Worm (Caenorhabditis elegans): Measurements from ENCODE around the gene vav-1.

The vav-1 gene

DNA sequence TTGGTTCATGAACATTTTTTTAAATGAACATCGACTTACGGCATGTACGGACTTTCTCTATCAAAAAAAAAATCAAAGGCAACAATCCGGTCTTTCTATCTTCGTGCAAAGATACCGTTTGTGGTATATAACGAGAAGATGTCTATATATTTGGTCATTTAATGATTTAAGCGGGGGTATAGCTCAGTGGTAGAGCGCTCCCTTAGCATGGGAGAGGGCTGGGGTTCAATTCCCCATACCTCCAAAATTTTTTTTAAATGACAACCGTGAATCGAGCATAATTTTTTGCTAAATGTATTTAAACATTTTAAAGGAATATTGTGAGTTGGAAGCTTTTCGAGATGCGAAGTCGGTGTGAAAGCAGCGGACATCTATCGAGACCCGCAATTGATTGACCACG lies 6.8 kb upstream of the vav-1 start:
- TF ChIP-seq ces-1 (GFP tag; optimal IDR thresholded peaks at IDR 0.05) (no peak), pqm-1 (tag; optimal IDR thresholded peaks at IDR 0.05) (no peak), hif-1 (tag; optimal IDR thresholded peaks at IDR 0.05) (no peak), dpl-1 (GFP tag; optimal IDR thresholded peaks at IDR 0.05) (no peak), tra-1 (GFP tag; IDR thresholded peaks at IDR 0.05) (peak; percentile 64), F26F4.8 (GFP tag; conservative IDR thresholded peaks at IDR 0.05) (peak; percentile 69; the same call in 1 of the 2 replicates), D1046.2 (GFP tag; IDR thresholded peaks at IDR 0.05) (no peak), ceh-28 (tag; optimal IDR thresholded peaks at IDR 0.05) (no peak), egl-27 (tag; optimal IDR thresholded peaks at IDR 0.05) (no peak), unc-39 (tag; optimal IDR thresholded peaks at IDR 0.05) (no peak), zfp-3 (GFP tag; conservative IDR thresholded peaks at IDR 0.05) (0 out of 2 replicates have a peak, but pooled peaks have one; percentile 19), T26A8.4 (GFP tag; IDR thresholded peaks at IDR 0.05) (no peak; the same call in none of the 2 replicates), daf-16 (GFP tag; optimal IDR thresholded peaks at IDR 0.05) (peak in 1 of 2 experiments; percentile 85), daf-16 (tag; optimal IDR thresholded peaks at IDR 0.05) (no peak), unc-62 (GFP tag; optimal IDR thresholded peaks at IDR 0.05 in 1 of 2) (no peak), unc-62 (tag; optimal IDR thresholded peaks at IDR 0.05) (no peak), arid-1 (GFP tag; conservative IDR thresholded peaks at IDR 0.05) (peak; percentile 73), Y105C5A.15 (GFP tag; IDR thresholded peaks at IDR 0.05) (0 out of 2 replicates have a peak, but pooled peaks have one; percentile 69), mxl-3 (GFP tag; optimal IDR thresholded peaks at IDR 0.05) (no peak), F10B5.3 (tag; optimal IDR thresholded peaks at IDR 0.05) (no peak), mes-2 (tag; optimal IDR thresholded peaks at IDR 0.05; ENCODE audit: poor library complexity, severe bottlenecking) (peak; percentile 62), nhr-6 (tag; optimal IDR thresholded peaks at IDR 0.05) (no peak), spr-1 (tag; optimal IDR thresholded peaks at IDR 0.05) (peak; percentile 26), zip-2 (tag; optimal IDR thresholded peaks at IDR 0.05) (no peak), ceh-62 (tag; optimal IDR thresholded peaks at IDR 0.05) (no peak), attf-4 (tag; optimal IDR thresholded peaks at IDR 0.05) (no peak), mdl-1 (tag; optimal IDR thresholded peaks at IDR 0.05) (no peak), ama-1 (optimal IDR thresholded peaks at IDR 0.05) (no peak), pha-4 (GFP tag; IDR thresholded peaks at IDR 0.05) (peak; percentile 78; the same call in 1 of the 2 replicates), pha-4 (tag; optimal IDR thresholded peaks at IDR 0.05) (no peak), dmd-9 (GFP tag; IDR thresholded peaks at IDR 0.05) (no peak), ZK337.2 (GFP tag; IDR thresholded peaks at IDR 0.05) (peak; percentile 56; the same call in 1 of the 2 replicates), ZK546.5 (tag; optimal IDR thresholded peaks at IDR 0.05) (no peak), hlh-11 (tag; optimal IDR thresholded peaks at IDR 0.05) (peak; percentile 11), ceh-20 (GFP tag; IDR thresholded peaks at IDR 0.05) (no peak), aha-1 (tag) (no peak), dve-1 (tag; optimal IDR thresholded peaks at IDR 0.05; ENCODE audit: insufficient read depth) (no peak), mep-1 (tag; optimal IDR thresholded peaks at IDR 0.05) (no peak), nhr-11 (tag; optimal IDR thresholded peaks at IDR 0.05) (no peak), ceh-44 (GFP tag; IDR thresholded peaks at IDR 0.05) (no peak), nhr-48 (tag; optimal IDR thresholded peaks at IDR 0.05) (peak; percentile 19), lin-29 (GFP tag; IDR thresholded peaks at IDR 0.05) (no peak), nhr-76 (tag; optimal IDR thresholded peaks at IDR 0.05) (no peak), nhr-77 (tag; optimal IDR thresholded peaks at IDR 0.05) (no peak), nhr-10 (tag; optimal IDR thresholded peaks at IDR 0.05) (no peak), nhr-42 (GFP tag; IDR thresholded peaks at IDR 0.05) (no peak), egl-43 (GFP tag; IDR thresholded peaks at IDR 0.05) (peak; percentile 91), fkh-10 (GFP tag; optimal IDR thresholded peaks at IDR 0.05) (no peak), mxl-2 (GFP tag; conservative IDR thresholded peaks at IDR 0.05) (no peak), Y5F2A.4 (GFP tag; optimal IDR thresholded peaks at IDR 0.05) (peak; percentile 23), lin-15B (tag; optimal IDR thresholded peaks at IDR 0.05) (no peak), unc-130 (GFP tag; optimal IDR thresholded peaks at IDR 0.05) (peak; percentile 15), snpc-4 (tag; optimal IDR thresholded peaks at IDR 0.05) (no peak)
